Worm (Caenorhabditis elegans) whole organism, L1 larva: Measurements from ENCODE around the gene drr-2.

Source experiments
- C04F5.9 ChIP-seq: sonication (generic microtip); optimal IDR thresholded peaks from 2 replicates; lab custom pipeline; 2016; ENCODE audit warnings: missing genetic modification characterization, missing compliant biosample characterization
- C34B4.2 ChIP-seq: sonication (generic microtip); optimal IDR thresholded peaks from 2 replicates; lab custom pipeline; 2017; ENCODE audit warnings: mild to moderate bottlenecking, missing genetic modification characterization, missing compliant biosample characterization
- F16B12.6 ChIP-seq: fragments of 150-350 bp; optimal IDR thresholded peaks from 2 replicates; lab custom pipeline; 2014; ENCODE audit warnings: missing biosample characterization, missing genetic modification characterization
- Y116A8C.19 ChIP-seq: sonication (generic microtip); optimal IDR thresholded peaks from 2 replicates; lab custom pipeline; 2016; ENCODE audit warnings: missing compliant biosample characterization, missing genetic modification characterization, borderline replicate concordance
- alr-1 ChIP-seq: fragments of 200-800 bp; sonication (Bioruptor generic); optimal IDR thresholded peaks from 2 replicates; lab custom pipeline; 2018; ENCODE audit warnings: borderline replicate concordance, mild to moderate bottlenecking, missing genetic modification characterization, missing compliant biosample characterization
- ama-1 ChIP-seq: fragments of 150-350 bp; optimal IDR thresholded peaks from 2 replicates; lab custom pipeline; 2014
- efl-1 ChIP-seq, 4 experiments: fragments of 150-350 bp; optimal IDR thresholded peaks in 3 of 4; peaks in 1 of 4; 1 replicate in 1 of 4; 2 replicates in 3 of 4; lab custom pipeline; 2014; ENCODE audit warnings: missing biosample characterization in 2 of 4, missing genetic modification characterization in 2 of 4, missing genetic modification reagents in 2 of 4
- efl-3 ChIP-seq: fragments of 200-800 bp; sonication (Bioruptor generic); optimal IDR thresholded peaks from 2 replicates; lab custom pipeline; 2018; ENCODE audit warnings: mild to moderate bottlenecking, missing genetic modification characterization, missing compliant biosample characterization
- egl-13 ChIP-seq: sonication (generic microtip); optimal IDR thresholded peaks from 2 replicates; lab custom pipeline; 2016; ENCODE audit warnings: missing genotype, missing genetic modification reagents, missing genetic modification characterization, missing compliant biosample characterization
- elt-2 ChIP-seq: sonication (generic microtip); optimal IDR thresholded peaks from 2 replicates; lab custom pipeline; 2016; ENCODE audit warnings: missing genetic modification characterization, mild to moderate bottlenecking, inconsistent platforms, missing compliant biosample characterization, missing genetic modification reagents
- fkh-10 ChIP-seq: sonication (generic microtip); optimal IDR thresholded peaks from 2 replicates; lab custom pipeline; 2017; ENCODE audit warnings: missing biosample characterization, missing genetic modification reagents, missing genetic modification characterization
- fkh-8 ChIP-seq: sonication (generic microtip); optimal IDR thresholded peaks from 2 replicates; lab custom pipeline; 2016; ENCODE audit warnings: mild to moderate bottlenecking, missing genetic modification characterization, missing compliant biosample characterization
- fos-1 ChIP-seq: fragments of 150-350 bp; optimal IDR thresholded peaks from 2 replicates; lab custom pipeline; 2014; ENCODE audit warnings: missing biosample characterization, missing genetic modification characterization
- hlh-4 ChIP-seq: sonication (generic microtip); optimal IDR thresholded peaks from 2 replicates; lab custom pipeline; 2016; ENCODE audit warnings: mild to moderate bottlenecking, missing genetic modification characterization, missing compliant biosample characterization
- jun-1 ChIP-seq: fragments of 150-350 bp; optimal IDR thresholded peaks from 2 replicates; lab custom pipeline; 2014; ENCODE audit warnings: missing biosample characterization, missing genetic modification reagents, missing genetic modification characterization
- lin-13 ChIP-seq: fragments of 150-350 bp; optimal IDR thresholded peaks from 2 replicates; lab custom pipeline; 2014; ENCODE audit warnings: missing biosample characterization, missing genetic modification reagents, missing genetic modification characterization
- lin-14 ChIP-seq: fragments of 200-800 bp; sonication (Bioruptor generic); optimal IDR thresholded peaks from 2 replicates; lab custom pipeline; 2018; ENCODE audit warnings: mild to moderate bottlenecking, missing genetic modification characterization, moderate library complexity, missing compliant biosample characterization
- lin-15B ChIP-seq: fragments of 150-350 bp; sonication (generic microtip); optimal IDR thresholded peaks from 3 replicates; lab custom pipeline; 2014; ENCODE audit warnings: missing biosample characterization, missing genetic modification characterization
- lin-35 ChIP-seq, 2 experiments: fragments of 150-350 bp; optimal IDR thresholded peaks; 2 replicates each; lab custom pipeline; 2014; ENCODE audit warnings: missing biosample characterization in 2 of 2, missing genetic modification characterization in 2 of 2, missing genetic modification reagents in 2 of 2
- lir-3 ChIP-seq: sonication (generic microtip); optimal IDR thresholded peaks from 2 replicates; lab custom pipeline; 2016; ENCODE audit warnings: mild to moderate bottlenecking, missing genetic modification characterization, moderate library complexity, missing compliant biosample characterization; ENCODE audit not compliant: poor library complexity
- lsy-2 ChIP-seq, 2 experiments: fragments of 150-350 bp; optimal IDR thresholded peaks; 2 replicates each; lab custom pipeline; 2014; ENCODE audit warnings: missing biosample characterization in 2 of 2, missing genetic modification characterization in 2 of 2
- mdl-1 ChIP-seq, 2 experiments: fragments of 150-350 bp; optimal IDR thresholded peaks; 2 replicates each; lab custom pipeline; 2014 to 2017; ENCODE audit warnings: missing biosample characterization in 2 of 2, missing genetic modification characterization in 2 of 2, inconsistent platforms in 1 of 2
- mef-2 ChIP-seq: fragments of 150-350 bp; optimal IDR thresholded peaks from 2 replicates; lab custom pipeline; 2014; ENCODE audit warnings: missing biosample characterization, missing genetic modification characterization
- nhr-11 ChIP-seq: fragments of 150-350 bp; optimal IDR thresholded peaks from 2 replicates; lab custom pipeline; 2014; ENCODE audit warnings: missing biosample characterization, missing genetic modification characterization
- nhr-20 ChIP-seq: sonication (generic microtip); optimal IDR thresholded peaks from 2 replicates; lab custom pipeline; 2016; ENCODE audit warnings: mild to moderate bottlenecking, missing genetic modification characterization, missing compliant biosample characterization
- nhr-47 ChIP-seq: sonication (generic microtip); optimal IDR thresholded peaks from 2 replicates; lab custom pipeline; 2016; ENCODE audit warnings: mild to moderate bottlenecking, missing genetic modification characterization, moderate library complexity, missing compliant biosample characterization
- nhr-71 ChIP-seq: sonication (generic microtip); optimal IDR thresholded peaks from 2 replicates; lab custom pipeline; 2016; ENCODE audit warnings: mild to moderate bottlenecking, missing genetic modification characterization, moderate library complexity, missing compliant biosample characterization
- nhr-84 ChIP-seq: sonication (generic microtip); optimal IDR thresholded peaks from 2 replicates; lab custom pipeline; 2017; ENCODE audit warnings: missing biosample characterization, missing genetic modification characterization
- nhr-90 ChIP-seq: sonication (generic microtip); optimal IDR thresholded peaks from 2 replicates; lab custom pipeline; 2016; ENCODE audit warnings: mild to moderate bottlenecking, missing genetic modification characterization, missing compliant biosample characterization; ENCODE audit not compliant: poor library complexity
- pqm-1 ChIP-seq: sonication (generic microtip); optimal IDR thresholded peaks from 3 replicates; lab custom pipeline; 2017; ENCODE audit warnings: missing biosample characterization, missing genetic modification characterization
- snpc-4 ChIP-seq: fragments of 150-350 bp; optimal IDR thresholded peaks from 2 replicates; lab custom pipeline; 2014; ENCODE audit warnings: missing biosample characterization, missing genetic modification characterization
- snu-23 ChIP-seq: sonication (generic microtip); optimal IDR thresholded peaks from 2 replicates; lab custom pipeline; 2016; ENCODE audit warnings: missing genetic modification characterization, missing compliant biosample characterization
- sox-4 ChIP-seq: sonication (generic microtip); optimal IDR thresholded peaks from 2 replicates; lab custom pipeline; 2016; ENCODE audit warnings: missing genetic modification characterization, missing compliant biosample characterization
- sptf-1 ChIP-seq: fragments of 150-350 bp; optimal IDR thresholded peaks from 2 replicates; lab custom pipeline; 2014; ENCODE audit warnings: missing biosample characterization, missing genetic modification characterization
- unc-130 ChIP-seq: fragments of 150-350 bp; optimal IDR thresholded peaks from 2 replicates; lab custom pipeline; 2017; ENCODE audit warnings: missing biosample characterization, missing genetic modification characterization, inconsistent platforms
- unc-62 ChIP-seq: fragments of 150-350 bp; optimal IDR thresholded peaks from 2 replicates; lab custom pipeline; 2014; ENCODE audit warnings: missing biosample characterization, missing genetic modification reagents, missing genetic modification characterization
- vab-15 ChIP-seq: sonication (generic microtip); optimal IDR thresholded peaks from 2 replicates; lab custom pipeline; 2017; ENCODE audit warnings: missing genotype, mild to moderate bottlenecking, missing genetic modification characterization, missing compliant biosample characterization
- zag-1 ChIP-seq: fragments of 150-350 bp; optimal IDR thresholded peaks from 2 replicates; lab custom pipeline; 2014; ENCODE audit warnings: missing biosample characterization, missing genetic modification characterization
- ztf-4 ChIP-seq: fragments of 150-350 bp; optimal IDR thresholded peaks from 2 replicates; lab custom pipeline; 2014; ENCODE audit warnings: missing biosample characterization, missing genetic modification characterization

The drr-2 gene

DNA sequence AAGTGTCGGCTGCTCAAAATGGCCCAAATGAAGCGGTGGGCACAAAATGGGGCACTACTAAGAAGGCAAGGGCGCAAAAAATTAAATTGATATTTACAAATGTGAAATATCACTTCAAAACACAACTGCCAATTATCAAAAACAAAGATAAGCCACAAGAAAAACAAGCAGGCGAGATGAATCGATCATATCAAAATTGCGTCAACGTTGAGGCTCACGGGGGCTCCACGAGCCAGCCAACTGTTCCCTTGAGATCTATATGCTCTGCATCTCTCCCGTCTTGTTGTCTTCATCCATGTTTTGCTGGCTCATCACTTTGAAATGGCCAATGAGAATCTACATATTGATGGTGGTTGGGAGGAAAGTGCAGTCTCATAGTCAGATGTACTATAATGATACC, 8.1 kb downstream of the drr-2 start (continued):
- TF ChIP-seq sox-4 (tag; lab: Kevin White, UChicago) (no peak), pqm-1 (tag; lab: Kevin White, UChicago) (no peak), F16B12.6 (no peak), Y116A8C.19 (tag; lab: Kevin White, UChicago) (no peak), lin-13 (GFP tag; lab: Kevin White, UChicago) (no peak), zag-1 (tag; lab: Kevin White, UChicago) (no peak), lsy-2 (tag; optimal IDR thresholded peaks at IDR 0.05; lab: Kevin White, UChicago) (no peak), elt-2 (tag; lab: Kevin White, UChicago) (no peak)

DNA sequence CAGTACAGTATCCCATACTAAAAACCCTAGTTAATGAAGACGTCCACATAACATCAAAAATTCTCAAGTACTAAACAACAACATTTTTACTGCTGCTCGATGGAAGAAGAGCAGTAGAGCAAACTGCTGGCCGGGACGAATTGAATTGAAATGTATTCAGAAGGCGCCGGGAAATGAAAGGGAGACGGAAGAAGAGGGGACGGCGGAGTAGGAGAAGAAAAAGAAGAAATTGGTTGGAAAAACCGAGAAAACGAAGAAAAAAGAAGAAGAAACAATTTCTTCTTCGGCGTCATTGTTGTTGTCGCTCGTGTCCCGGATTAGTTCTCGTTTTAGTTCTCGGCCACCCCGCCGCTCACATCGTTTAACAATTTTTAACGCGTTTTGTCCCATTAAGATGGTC, 9.5 kb downstream of the drr-2 start:
- TF ChIP-seq efl-1 (optimal IDR thresholded peaks at IDR 0.05; lab: Kevin White, UChicago), result no peak
- TF ChIP-seq efl-1 (GFP tag; optimal IDR thresholded peaks at IDR 0.05 in 1 of 2; lab: Kevin White, UChicago), result peak in 1 of 2 experiments; percentile 24
- no peak for TF ChIP-seq mef-2 (tag; lab: Kevin White, UChicago)
- peak; percentile 30 for TF ChIP-seq fkh-10
- TF ChIP-seq ztf-4, result no peak
- TF ChIP-seq fkh-8 (tag; lab: Kevin White, UChicago), result no peak
- no peak for TF ChIP-seq lir-3 (tag; lab: Kevin White, UChicago)
- TF ChIP-seq Y116A8C.19 (tag; lab: Kevin White, UChicago), result no peak
- no peak for TF ChIP-seq nhr-11 (tag; lab: Kevin White, UChicago)
- TF ChIP-seq nhr-84 (tag; lab: Kevin White, UChicago), result no peak
- TF ChIP-seq snu-23, result no peak
- TF ChIP-seq unc-62 (GFP tag; lab: Kevin White, UChicago), result no peak
- no peak for TF ChIP-seq ama-1 (lab: Kevin White, UChicago)
- TF ChIP-seq lin-35 (GFP tag; optimal IDR thresholded peaks at IDR 0.05; lab: Kevin White, UChicago), result no peak
- TF ChIP-seq lin-14 (GFP tag; lab: Kevin White, UChicago), result peak; percentile 50

ce11 chrIII:13630708-13631107, 12.7 kb downstream of the drr-2 start, which contains the start of gene arrd-17:
arrd-17 (minus strand) TSS chrIII:13630808.
- TF ChIP-seq jun-1 (tag; lab: Kevin White, UChicago), result no peak
- TF ChIP-seq F16B12.6, result no peak
- TF ChIP-seq nhr-90 (tag; lab: Kevin White, UChicago), result no peak
- TF ChIP-seq ama-1 (lab: Kevin White, UChicago), result no peak
- TF ChIP-seq fkh-8 (tag; lab: Kevin White, UChicago), result no peak
- no peak for TF ChIP-seq nhr-47 (tag; lab: Kevin White, UChicago)
- TF ChIP-seq snpc-4 (tag; lab: Kevin White, UChicago), result no peak
- TF ChIP-seq C34B4.2, result no peak
- no peak for TF ChIP-seq sptf-1 (tag; lab: Kevin White, UChicago)
- TF ChIP-seq C04F5.9 (tag; lab: Kevin White, UChicago), result no peak
- TF ChIP-seq vab-15, result no peak
- no peak for TF ChIP-seq efl-1 (optimal IDR thresholded peaks at IDR 0.05; lab: Kevin White, UChicago)
- TF ChIP-seq efl-1 (GFP tag; optimal IDR thresholded peaks at IDR 0.05 in 1 of 2; lab: Kevin White, UChicago), result no peak
- TF ChIP-seq sox-4 (tag; lab: Kevin White, UChicago), result no peak
- TF ChIP-seq alr-1 (tag; lab: Kevin White, UChicago), result no peak

DNA sequence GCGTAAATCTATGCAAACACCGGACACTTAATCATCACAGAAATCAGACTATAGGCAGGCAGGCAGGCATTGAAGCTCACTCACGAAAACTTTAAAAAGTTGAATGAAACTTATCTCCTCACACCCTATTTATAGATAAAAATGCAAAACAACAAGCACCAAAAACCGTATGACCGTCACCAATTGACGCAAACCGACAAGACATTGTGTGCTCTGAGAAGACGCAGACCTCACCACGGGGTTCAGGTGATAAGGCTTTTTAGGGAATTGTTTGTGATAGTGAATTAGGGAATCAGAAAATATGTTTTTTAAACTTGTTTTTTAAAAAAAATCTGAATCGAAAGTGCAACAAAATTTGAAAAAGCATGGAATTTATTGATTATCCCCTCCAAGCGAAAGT, 16.7 kb downstream of the drr-2 start, which contains the start of gene T12D8.5:
Gene T12D8.5 (minus strand): TSS at position 95 of the 400 bp plus-strand sequence.
- TF ChIP-seq elt-2 (tag; lab: Kevin White, UChicago) (peak; percentile 85), egl-13 (tag; lab: Kevin White, UChicago) (no peak), ama-1 (lab: Kevin White, UChicago) (no peak), efl-3 (GFP tag; lab: Kevin White, UChicago) (no peak), lin-15B (no peak), hlh-4 (no peak), C04F5.9 (tag; lab: Kevin White, UChicago) (no peak), fos-1 (tag; lab: Kevin White, UChicago) (no peak), mdl-1 (tag; optimal IDR thresholded peaks at IDR 0.05; lab: Kevin White, UChicago) (peak in 1 of 2 experiments; percentile 31), lin-35 (GFP tag; optimal IDR thresholded peaks at IDR 0.05; lab: Kevin White, UChicago) (peak in 1 of 2 experiments; percentile 27), nhr-20 (tag; lab: Kevin White, UChicago) (no peak), nhr-71 (tag; lab: Kevin White, UChicago) (peak; percentile 12), unc-130 (tag; lab: Kevin White, UChicago) (no peak), nhr-90 (tag; lab: Kevin White, UChicago) (no peak)
